Fruit fly (Drosophila melanogaster): ENCODE results near the gene Calx.

Calx gene

dm6 chr3R:20989657-20990056 lies 11.7 kb downstream of the Calx start (continued):
- peak; percentile 33 for TF ChIP-seq CG15696 (tag; optimal IDR thresholded peaks at IDR 0.05)
- no peak for TF ChIP-seq inv (GFP tag; IDR thresholded peaks at IDR 0.05; ENCODE audit: partially characterized antibody)
- TF ChIP-seq slbo (GFP tag; IDR thresholded peaks at IDR 0.05) = peak; percentile 59
- no peak for TF ChIP-seq dan (GFP tag; IDR thresholded peaks at IDR 0.05)
- TF ChIP-seq CG4328 (GFP tag; optimal IDR thresholded peaks at IDR 0.05) = no peak
- 0 out of 2 replicates have a peak, but pooled peaks have one; percentile 35 for TF ChIP-seq NFAT (GFP tag; IDR thresholded peaks at IDR 0.05)
- peak; percentile 37 for TF ChIP-seq CG17385 (GFP tag; optimal IDR thresholded peaks at IDR 0.05)
- TF ChIP-seq az2 (GFP tag; optimal IDR thresholded peaks at IDR 0.05) = peak; percentile 39
- TF ChIP-seq tup (GFP tag; optimal IDR thresholded peaks at IDR 0.05) = no peak
- no peak for TF ChIP-seq Max (GFP tag; optimal IDR thresholded peaks at IDR 0.05)
- no peak for TF ChIP-seq bsh (GFP tag; optimal IDR thresholded peaks at IDR 0.05)
- peak; percentile 26; the same call in 1 of the 2 replicates for TF ChIP-seq CG11085 (GFP tag; IDR thresholded peaks at IDR 0.05)
- 0 out of 3 replicates have a peak, but pooled peaks have one; percentile 27 for TF ChIP-seq zfh1 (GFP tag; IDR thresholded peaks at IDR 0.05)
- TF ChIP-seq Sox100B (GFP tag; optimal IDR thresholded peaks at IDR 0.05) = peak; percentile 67
- peak; percentile 93 for TF ChIP-seq Ets65A (GFP tag)
- no peak for TF ChIP-seq CG10565 (GFP tag; optimal IDR thresholded peaks at IDR 0.05)
- no peak for TF ChIP-seq sima (GFP tag; optimal IDR thresholded peaks at IDR 0.05)
- no peak for TF ChIP-seq Awh (GFP tag; IDR thresholded peaks at IDR 0.05)
- peak; percentile 28 to 69 for TF ChIP-seq Pdp1 (GFP tag; optimal IDR thresholded peaks at IDR 0.05)
- TF ChIP-seq HLHmδ (GFP tag; optimal IDR thresholded peaks at IDR 0.05) = no peak
- no peak for TF ChIP-seq Kr (GFP tag; optimal IDR thresholded peaks at IDR 0.05)
- TF ChIP-seq fru (optimal IDR thresholded peaks at IDR 0.05) = no peak
- TF ChIP-seq ewg (GFP tag; optimal IDR thresholded peaks at IDR 0.05) = peak; percentile 23
- peak; percentile 64 for TF ChIP-seq CG12659 (GFP tag; optimal IDR thresholded peaks at IDR 0.05)
- peak; percentile 58 for TF ChIP-seq Sox102F (GFP tag; optimal IDR thresholded peaks at IDR 0.05)
- TF ChIP-seq Hand (GFP tag; optimal IDR thresholded peaks at IDR 0.05) = no peak
- no peak for TF ChIP-seq Sin3A (optimal IDR thresholded peaks at IDR 0.05)
- no peak for TF ChIP-seq stc (GFP tag; IDR thresholded peaks at IDR 0.05)
- no peak for TF ChIP-seq CG4282 (GFP tag; optimal IDR thresholded peaks at IDR 0.05)
- TF ChIP-seq CG31388 (GFP tag; optimal IDR thresholded peaks at IDR 0.05) = no peak
- TF ChIP-seq p53 (GFP tag; optimal IDR thresholded peaks at IDR 0.05) = peak; percentile 19
- no peak for TF ChIP-seq Bdp1 (GFP tag; optimal IDR thresholded peaks at IDR 0.05)
- no peak for TF ChIP-seq so (GFP tag; IDR thresholded peaks at IDR 0.05)
- peak; percentile 43 for TF ChIP-seq Blimp-1 (GFP tag; optimal IDR thresholded peaks at IDR 0.05)
- peak; percentile 45; the same call in 1 of the 2 replicates for TF ChIP-seq esg (GFP tag; conservative IDR thresholded peaks at IDR 0.05)
- no peak for TF ChIP-seq CG7928 (GFP tag; optimal IDR thresholded peaks at IDR 0.05)
- TF ChIP-seq tap (tag; optimal IDR thresholded peaks at IDR 0.05) = peak; percentile 27
- TF ChIP-seq phol (tag; optimal IDR thresholded peaks at IDR 0.05) = peak; percentile 53
- TF ChIP-seq gro (GFP tag; optimal IDR thresholded peaks at IDR 0.05) = peak; percentile 36
- TF ChIP-seq E2f1 (GFP tag; IDR thresholded peaks at IDR 0.05) = no peak
- TF ChIP-seq YL-1 (GFP tag; optimal IDR thresholded peaks at IDR 0.05) = no peak
- TF ChIP-seq H15 (GFP tag; IDR thresholded peaks at IDR 0.05) = no peak
- no peak for TF ChIP-seq Lim3 (GFP tag; IDR thresholded peaks at IDR 0.05)
- no peak for TF ChIP-seq croc (GFP tag; conservative IDR thresholded peaks at IDR 0.05)
- TF ChIP-seq sens (GFP tag) = peak; percentile 85
- no peak for TF ChIP-seq vnd (GFP tag; IDR thresholded peaks at IDR 0.05; ENCODE audit: partially characterized antibody)
- no peak for TF ChIP-seq gt (GFP tag; IDR thresholded peaks at IDR 0.05)
- TF ChIP-seq stwl (tag; optimal IDR thresholded peaks at IDR 0.05) = no peak
- no peak for TF ChIP-seq br (optimal IDR thresholded peaks at IDR 0.05)
- TF ChIP-seq CG10209 (GFP tag; optimal IDR thresholded peaks at IDR 0.05) = peak; percentile 49
- peak; percentile 45 for TF ChIP-seq Meics (GFP tag; optimal IDR thresholded peaks at IDR 0.05)
- TF ChIP-seq trem (tag; optimal IDR thresholded peaks at IDR 0.05) = no peak
- no peak for TF ChIP-seq ham (GFP tag; IDR thresholded peaks at IDR 0.05)
